Fruit fly (Drosophila melanogaster) whole organism, embryonic: Measurements from ENCODE around the gene Syt4.

Experiments
- Abd-B ChIP-seq: fragments of 200-800 bp; sonication (Bioruptor generic); optimal IDR thresholded peaks from 2 replicates; lab custom pipeline; 2018; ENCODE audit warnings: missing biosample characterization, mild to moderate bottlenecking, missing genetic modification characterization, moderate library complexity
- CG10147 ChIP-seq: fragments of 200-800 bp; sonication (Bioruptor generic); optimal IDR thresholded peaks from 2 replicates; lab custom pipeline; 2019; ENCODE audit warnings: missing biosample characterization, mild to moderate bottlenecking, missing genetic modification characterization, moderate library complexity
- CG10209 ChIP-seq: fragments of 200-800 bp; sonication (Bioruptor generic); optimal IDR thresholded peaks from 3 replicates; lab custom pipeline; 2017; ENCODE audit warnings: missing biosample characterization, mild to moderate bottlenecking, missing genetic modification characterization, missing genetic modification reagents
- CG1024 ChIP-seq: fragments of 200-800 bp; sonication (Bioruptor generic); IDR thresholded peaks from 2 replicates; pipeline ENCODE4 v1.3.6; 2022; ENCODE audit warnings: missing biosample characterization, missing genetic modification characterization
- CG10431 ChIP-seq: fragments of 200-800 bp; sonication (Bioruptor generic); optimal IDR thresholded peaks from 3 replicates; lab custom pipeline; 2018; ENCODE audit warnings: missing biosample characterization, mild to moderate bottlenecking, missing genetic modification characterization
- CG10959 ChIP-seq: fragments of 200-800 bp; sonication (Bioruptor generic); IDR thresholded peaks from 2 replicates; pipeline ENCODE4 v1.3.6; 2022; ENCODE audit warnings: missing biosample characterization, missing genetic modification characterization
- CG11085 ChIP-seq: fragments of 200-800 bp; sonication (Bioruptor generic); IDR thresholded peaks from 2 replicates; pipeline ENCODE4 v1.3.6; 2022; ENCODE audit warnings: missing biosample characterization, missing genetic modification characterization
- CG13894 ChIP-seq: fragments of 200-800 bp; sonication (Bioruptor generic); optimal IDR thresholded peaks from 3 replicates; lab custom pipeline; 2018; ENCODE audit warnings: missing biosample characterization, mild to moderate bottlenecking, missing genetic modification characterization, moderate library complexity
- CG15514 ChIP-seq: fragments of 200-800 bp; sonication (Bioruptor generic); optimal IDR thresholded peaks from 3 replicates; lab custom pipeline; 2017; ENCODE audit warnings: missing biosample characterization, missing genetic modification characterization, mild to moderate bottlenecking, moderate library complexity, missing genetic modification reagents
- CG1647 ChIP-seq: fragments of 200-800 bp; sonication (Bioruptor generic); optimal IDR thresholded peaks from 3 replicates; lab custom pipeline; 2016; ENCODE audit warnings: missing biosample characterization, missing genetic modification characterization
- CG16815 ChIP-seq: fragments of 200-800 bp; sonication (Bioruptor generic); optimal IDR thresholded peaks from 3 replicates; lab custom pipeline; 2017; ENCODE audit warnings: missing biosample characterization, mild to moderate bottlenecking, missing genetic modification characterization
- CG17359 ChIP-seq: fragments of 200-800 bp; sonication (Bioruptor generic); optimal IDR thresholded peaks from 3 replicates; lab custom pipeline; 2018; ENCODE audit warnings: missing biosample characterization, mild to moderate bottlenecking, missing genetic modification characterization, moderate library complexity
- CG18011 ChIP-seq: fragments of 200-800 bp; sonication (Bioruptor generic); optimal IDR thresholded peaks from 2 replicates; lab custom pipeline; 2017; ENCODE audit warnings: missing biosample characterization, missing genetic modification characterization, mild to moderate bottlenecking, moderate library complexity, missing genotype
- CG3163 ChIP-seq: fragments of 200-800 bp; sonication (Bioruptor generic); optimal IDR thresholded peaks from 3 replicates; lab custom pipeline; 2016; ENCODE audit warnings: missing biosample characterization, missing genetic modification characterization
- CG7556 ChIP-seq: fragments of 200-800 bp; sonication (Bioruptor generic); optimal IDR thresholded peaks from 2 replicates; lab custom pipeline; 2017; ENCODE audit warnings: missing biosample characterization, mild to moderate bottlenecking, missing genetic modification characterization
- CG9727 ChIP-seq: fragments of 200-800 bp; sonication (Bioruptor generic); optimal IDR thresholded peaks from 3 replicates; lab custom pipeline; 2017; ENCODE audit warnings: missing biosample characterization, mild to moderate bottlenecking, missing genetic modification characterization
- CkIIα-i1 ChIP-seq: fragments of 200-800 bp; sonication (Bioruptor generic); IDR thresholded peaks from 2 replicates; pipeline ENCODE4 v1.3.6; 2022; ENCODE audit warnings: missing biosample characterization, missing genetic modification characterization
- D ChIP-seq, 2 experiments: fragments of 200-800 bp in 1 of 2; fragments of >200 bp in 1 of 2; sonication (Bioruptor generic) in 1 of 2; optimal IDR thresholded peaks; 2 replicates in 1 of 2; 3 replicates in 1 of 2; lab custom pipeline; 2017; ENCODE audit warnings: mild to moderate bottlenecking in 1 of 2, missing biosample characterization in 1 of 2, missing genetic modification characterization in 1 of 2, missing genetic modification reagents in 1 of 2
- Dip3 ChIP-seq: fragments of 200-800 bp; sonication (Bioruptor generic); optimal IDR thresholded peaks from 3 replicates; lab custom pipeline; 2016; ENCODE audit warnings: missing biosample characterization, missing genetic modification characterization
- Doc2 ChIP-seq: fragments of 200-800 bp; sonication (Bioruptor generic); IDR thresholded peaks from 2 replicates; pipeline ENCODE4 v1.3.6; 2022; ENCODE audit warnings: missing biosample characterization, missing genetic modification characterization
- Eip74EF ChIP-seq, 2 experiments: fragments of 200-800 bp in 1 of 2; fragments of >200 bp in 1 of 2; sonication (Bioruptor generic) in 1 of 2; optimal IDR thresholded peaks; 2 replicates each; lab custom pipeline; 2017 to 2019; ENCODE audit warnings: missing biosample characterization in 2 of 2, missing genetic modification characterization in 2 of 2, mild to moderate bottlenecking in 1 of 2, moderate library complexity in 1 of 2
- Jarid2 ChIP-seq: fragments of 200-800 bp; sonication (Bioruptor generic); optimal IDR thresholded peaks from 3 replicates; lab custom pipeline; 2017; ENCODE audit warnings: mild to moderate bottlenecking, missing biosample characterization, missing genetic modification reagents, missing genetic modification characterization
- Lpt ChIP-seq: fragments of >200 bp; optimal IDR thresholded peaks from 2 replicates; lab custom pipeline; 2018; ENCODE audit warnings: missing biosample characterization, missing genetic modification characterization
- MESR4 ChIP-seq: fragments of 200-800 bp; sonication (Bioruptor generic); optimal IDR thresholded peaks from 2 replicates; lab custom pipeline; 2018; ENCODE audit warnings: missing biosample characterization, mild to moderate bottlenecking, missing genetic modification characterization, moderate library complexity
- Mrtf ChIP-seq: fragments of 200-800 bp; sonication (Bioruptor generic); IDR thresholded peaks from 3 replicates; pipeline ENCODE4 v1.3.6; 2022; ENCODE audit warnings: missing biosample characterization, missing genetic modification characterization
- Neu2 ChIP-seq: fragments of 200-800 bp; sonication (Bioruptor generic); optimal IDR thresholded peaks from 3 replicates; lab custom pipeline; 2016; ENCODE audit warnings: missing biosample characterization, missing genetic modification characterization, borderline replicate concordance
- Sox100B ChIP-seq: fragments of 200-800 bp; sonication (Bioruptor generic); optimal IDR thresholded peaks from 3 replicates; lab custom pipeline; 2018; ENCODE audit warnings: missing biosample characterization, mild to moderate bottlenecking, missing genetic modification characterization
- Xbp1 ChIP-seq: fragments of 200-800 bp; sonication (Bioruptor generic); optimal IDR thresholded peaks from 3 replicates; lab custom pipeline; 2016; ENCODE audit warnings: missing biosample characterization, mild to moderate bottlenecking, missing genetic modification characterization
- Xrp1 ChIP-seq: fragments of 200-800 bp; sonication (Bioruptor generic); IDR thresholded peaks from 2 replicates; pipeline ENCODE4 v1.3.6; 2022; ENCODE audit warnings: missing biosample characterization, missing genetic modification characterization
- abd-A ChIP-seq: fragments of 200-800 bp; sonication (Bioruptor generic); optimal IDR thresholded peaks from 3 replicates; lab custom pipeline; 2019; ENCODE audit warnings: missing biosample characterization, mild to moderate bottlenecking, missing genetic modification characterization, moderate library complexity
- ash1 ChIP-seq: fragments of 200-800 bp; sonication (Bioruptor generic); optimal IDR thresholded peaks from 2 replicates; lab custom pipeline; 2018; ENCODE audit warnings: missing biosample characterization, mild to moderate bottlenecking, missing genetic modification characterization
- chn ChIP-seq: fragments of 200-800 bp; sonication (Bioruptor generic); optimal IDR thresholded peaks from 2 replicates; lab custom pipeline; 2016; ENCODE audit warnings: missing biosample characterization, missing genetic modification characterization
- crc ChIP-seq: fragments of 200-800 bp; sonication (Bioruptor generic); optimal IDR thresholded peaks from 2 replicates; lab custom pipeline; 2016; ENCODE audit warnings: missing biosample characterization, missing genetic modification characterization
- fu2 ChIP-seq: fragments of 200-800 bp; sonication (Bioruptor generic); optimal IDR thresholded peaks from 2 replicates; lab custom pipeline; 2016; ENCODE audit warnings: missing biosample characterization, missing genetic modification characterization
- grn ChIP-seq: fragments of 200-800 bp; sonication (Bioruptor generic); optimal IDR thresholded peaks from 3 replicates; lab custom pipeline; 2017; ENCODE audit warnings: missing biosample characterization, missing genetic modification characterization
- hbn ChIP-seq: fragments of 200-800 bp; sonication (Bioruptor generic); IDR thresholded peaks from 2 replicates; pipeline ENCODE4 v1.3.6; 2022; ENCODE audit warnings: missing biosample characterization, missing genetic modification characterization; ENCODE audit not compliant: partially characterized antibody
- nom ChIP-seq: fragments of 200-800 bp; sonication (Bioruptor generic); optimal IDR thresholded peaks from 2 replicates; lab custom pipeline; 2017; ENCODE audit warnings: missing biosample characterization, missing genetic modification characterization, mild to moderate bottlenecking, moderate library complexity, missing genetic modification reagents
- onecut ChIP-seq: fragments of 200-800 bp; sonication (Bioruptor generic); IDR thresholded peaks from 2 replicates; pipeline ENCODE4 v1.3.6; 2022; ENCODE audit warnings: missing biosample characterization, missing genetic modification characterization
- org-1 ChIP-seq: fragments of 200-800 bp; sonication (Bioruptor generic); optimal IDR thresholded peaks from 2 replicates; lab custom pipeline; 2017; ENCODE audit warnings: missing biosample characterization, missing genetic modification characterization
- run ChIP-seq: fragments of 200-800 bp; sonication (Bioruptor generic); optimal IDR thresholded peaks from 3 replicates; lab custom pipeline; 2018; ENCODE audit warnings: missing biosample characterization, mild to moderate bottlenecking, missing genetic modification characterization
- slbo ChIP-seq: fragments of 200-800 bp; sonication (Bioruptor generic); IDR thresholded peaks from 2 replicates; pipeline ENCODE4 v1.3.6; 2022; ENCODE audit warnings: missing biosample characterization, missing genetic modification characterization
- sob ChIP-seq: fragments of 200-800 bp; sonication (Bioruptor generic); IDR thresholded peaks from 2 replicates; pipeline ENCODE4 v1.3.6; 2022; ENCODE audit warnings: missing biosample characterization, missing genetic modification characterization
- tap ChIP-seq: fragments of 200-800 bp; optimal IDR thresholded peaks from 3 replicates; lab custom pipeline; 2019; ENCODE audit warnings: missing biosample characterization, mild to moderate bottlenecking, missing genetic modification characterization, moderate library complexity
- trh ChIP-seq: fragments of 200-800 bp; sonication (Bioruptor generic); optimal IDR thresholded peaks from 2 replicates; lab custom pipeline; 2016; ENCODE audit warnings: missing biosample characterization, missing genetic modification characterization
- vfl ChIP-seq: fragments of 200-800 bp; sonication (Bioruptor generic); optimal IDR thresholded peaks from 2 replicates; lab custom pipeline; 2016; ENCODE audit warnings: missing biosample characterization, missing genetic modification characterization

Gene Syt4

DNA sequence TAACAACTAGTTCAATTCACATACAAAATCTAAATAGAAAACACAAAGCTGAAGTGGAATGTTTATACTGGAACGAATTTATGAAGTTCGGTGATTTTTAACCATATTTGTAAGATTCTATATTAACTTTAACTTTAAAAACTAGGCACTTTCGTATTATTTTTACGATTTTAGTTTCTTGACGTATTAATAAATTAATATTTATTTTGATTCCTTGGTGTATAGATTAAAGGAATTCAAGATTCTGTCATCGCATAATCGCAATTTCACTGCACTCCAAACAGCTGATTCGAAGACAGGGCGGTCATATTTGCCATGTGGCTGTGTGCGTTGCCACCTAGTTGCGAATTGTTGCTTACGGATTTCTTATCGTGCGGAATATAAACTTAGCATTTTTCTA lies 16.4 kb upstream of the Syt4 start, which contains the start of the genes CG1227 and Dtwd2 (continued):
- peak; percentile 94 for TF ChIP-seq CG17359 (tag; lab: Kevin White, UChicago)
- peak in 1 of 2 experiments; percentile 94 for TF ChIP-seq Eip74EF (GFP tag; optimal IDR thresholded peaks at IDR 0.05; lab: Kevin White, UChicago)
- TF ChIP-seq chn (GFP tag; lab: Kevin White, UChicago) = peak; percentile 48
- TF ChIP-seq onecut = peak; percentile 84; the same call in 1 of the 2 replicates
- TF ChIP-seq CG1024 (GFP tag; lab: Robert Waterston, UW) = peak; percentile 62; the same call in 1 of the 2 replicates
- peak; percentile 87 for TF ChIP-seq CG10209 (GFP tag; lab: Kevin White, UChicago)
- TF ChIP-seq CG10959 = peak; percentile 55; the same call in 1 of the 2 replicates
- no peak for TF ChIP-seq CG3163 (GFP tag; lab: Kevin White, UChicago)
- peak; percentile 91 for TF ChIP-seq sob (GFP tag; lab: Robert Waterston, UW)
- peak; percentile 47 for TF ChIP-seq trh
- peak; percentile 35 for TF ChIP-seq crc (GFP tag; lab: Kevin White, UChicago)
- peak; percentile 87 for TF ChIP-seq slbo
- TF ChIP-seq run (tag; lab: Kevin White, UChicago) = peak; percentile 86
- TF ChIP-seq CG1647 = no peak
- no peak for TF ChIP-seq CG13894
- TF ChIP-seq CG10431 = peak; percentile 80
- no peak for TF ChIP-seq Neu2 (GFP tag; lab: Kevin White, UChicago)
- TF ChIP-seq CG15514 (GFP tag; lab: Kevin White, UChicago) = peak; percentile 81
- no peak for TF ChIP-seq CkIIα-i1
- TF ChIP-seq Mrtf (GFP tag; lab: Robert Waterston, UW) = peak; percentile 88
- TF ChIP-seq Lpt = no peak
- TF ChIP-seq CG16815 = peak; percentile 53
- TF ChIP-seq ash1 (GFP tag; lab: Kevin White, UChicago) = no peak
- TF ChIP-seq org-1 (GFP tag; lab: Kevin White, UChicago) = peak; percentile 72
- TF ChIP-seq MESR4 (GFP tag; lab: Kevin White, UChicago) = peak; percentile 50
- peak; percentile 46; the same call in 1 of the 2 replicates for TF ChIP-seq CG11085 (GFP tag; lab: Robert Waterston, UW)
- TF ChIP-seq Doc2 (GFP tag; lab: Robert Waterston, UW) = no peak
- peak; percentile 94 for TF ChIP-seq tap (tag; lab: Kevin White, UChicago)
- TF ChIP-seq nom (GFP tag; lab: Kevin White, UChicago) = no peak
- peak; percentile 41 for TF ChIP-seq Jarid2 (GFP tag; lab: Kevin White, UChicago)
- peak; percentile 6 for TF ChIP-seq fu2 (GFP tag; lab: Kevin White, UChicago)
- peak; percentile 90 for TF ChIP-seq CG9727 (GFP tag; lab: Kevin White, UChicago)
- peak; percentile 88 for TF ChIP-seq Xbp1 (GFP tag; lab: Kevin White, UChicago)
- TF ChIP-seq, all 482 proteins: peak for 337

- TF ChIP-seq Xrp1 (no peak), CG3163 (GFP tag; lab: Kevin White, UChicago) (no peak), Dip3 (GFP tag; lab: Kevin White, UChicago) (no peak), Sox100B (GFP tag; lab: Kevin White, UChicago) (no peak), CG10147 (no peak), grn (GFP tag; lab: Kevin White, UChicago) (no peak), CG7556 (GFP tag; lab: Kevin White, UChicago) (no peak), Abd-B (GFP tag; lab: Kevin White, UChicago) (no peak), CG18011 (GFP tag; lab: Kevin White, UChicago) (no peak), abd-A (tag; lab: Kevin White, UChicago) (no peak), D (optimal IDR thresholded peaks at IDR 0.05; lab: Kevin White, UChicago) (no peak), D (GFP tag; optimal IDR thresholded peaks at IDR 0.05; lab: Kevin White, UChicago) (no peak), hbn (GFP tag; lab: Robert Waterston, UW) (no peak), vfl (GFP tag; lab: Kevin White, UChicago) (no peak)
Observed at dm6 chr3R:7251857-7252256, 14.0 kb upstream of the Syt4 start, which contains the start of gene Obp84a. Gene Obp84a (minus strand): TSS chr3R:7251957.
